Worm (Caenorhabditis elegans) whole organism, L4/young adult: Measurements from ENCODE around the gene F14D2.19.

Experiments used
- dao-5 ChIP-seq: sonication (generic microtip); optimal IDR thresholded peaks from 2 replicates; lab custom pipeline; 2016; ENCODE audit warnings: missing genotype, missing genetic modification characterization, moderate library complexity, missing compliant biosample characterization
- him-1 ChIP-seq: sonication (generic microtip); optimal IDR thresholded peaks from 2 replicates; lab custom pipeline; 2016; ENCODE audit warnings: missing genotype, missing genetic modification reagents, missing genetic modification characterization, missing compliant biosample characterization

DNA sequence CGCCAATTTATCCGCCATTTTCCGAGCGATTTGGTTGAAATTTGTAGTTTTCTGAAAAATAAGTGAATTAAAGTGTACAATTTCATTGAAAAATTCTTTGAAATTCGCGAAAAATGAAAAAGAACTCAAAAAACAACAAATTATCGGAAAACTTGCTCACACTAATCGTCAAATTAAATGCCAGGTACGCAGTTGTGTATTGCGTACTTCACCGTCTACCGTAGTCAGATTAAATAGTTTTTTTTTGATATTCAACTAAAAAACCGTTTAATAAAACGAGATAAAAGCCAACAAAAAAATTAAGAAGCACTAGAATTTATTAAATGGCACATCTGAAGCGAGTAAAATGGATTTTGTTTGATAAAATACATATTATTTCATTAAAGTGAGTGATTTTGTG, 8.0 kb upstream of the F14D2.19 start, which contains the start of gene bath-28:
- TF ChIP-seq him-1 (tag; lab: Kevin White, UChicago) (no peak), dao-5 (tag; lab: Kevin White, UChicago) (no peak)
